Worm (Caenorhabditis elegans): ENCODE data around the gene kin-2.

DNA sequence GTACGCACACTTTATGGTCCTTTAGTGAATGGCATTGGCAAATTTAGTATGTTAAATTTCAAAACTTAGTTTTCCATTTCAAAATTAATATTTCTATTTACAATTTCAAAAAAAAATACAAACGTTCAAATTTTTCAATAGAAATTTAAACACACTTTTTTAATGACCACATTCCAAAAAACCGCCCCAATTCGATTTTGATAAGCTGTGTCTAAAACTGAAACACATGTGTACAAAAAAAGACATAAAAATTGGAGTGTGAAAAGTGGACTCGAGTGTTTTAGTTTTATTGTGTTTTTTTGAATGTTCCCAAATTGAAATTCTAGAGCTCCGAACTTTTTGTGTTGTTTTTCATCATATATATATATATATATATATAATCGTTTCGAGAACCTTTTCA is 1.9 kb downstream of the kin-2 start:
- no peak for TF ChIP-seq ama-1 (optimal IDR thresholded peaks at IDR 0.05)
- no peak for TF ChIP-seq hmbx-1 (tag; optimal IDR thresholded peaks at IDR 0.05)
- TF ChIP-seq hmg-4 (GFP tag; optimal IDR thresholded peaks at IDR 0.05): no peak
- no peak for TF ChIP-seq scrt-1 (GFP tag; IDR thresholded peaks at IDR 0.05)
- no peak for TF ChIP-seq flt-1 (GFP tag; IDR thresholded peaks at IDR 0.05)
- no peak for TF ChIP-seq hnd-1 (tag; optimal IDR thresholded peaks at IDR 0.05)
- no peak for TF ChIP-seq pes-1 (GFP tag; IDR thresholded peaks at IDR 0.05)
- TF ChIP-seq ceh-36 (tag; optimal IDR thresholded peaks at IDR 0.05): no peak
- no peak for TF ChIP-seq B0310.2 (tag; optimal IDR thresholded peaks at IDR 0.05)

Data from whole organism, early embryonic.